Worm (Caenorhabditis elegans): ENCODE data around the gene F25B3.5.

ce11 chrV:9587619-9588018, 17.5 kb upstream of the F25B3.5 start:
- no peak for TF ChIP-seq dve-1 (tag; optimal IDR thresholded peaks at IDR 0.05)
- no peak for TF ChIP-seq rnt-1 (tag; optimal IDR thresholded peaks at IDR 0.05)
- no peak for TF ChIP-seq lim-6 (tag; optimal IDR thresholded peaks at IDR 0.05)
- TF ChIP-seq C08G9.2 (tag; optimal IDR thresholded peaks at IDR 0.05) = no peak
- no peak for TF ChIP-seq ama-1 (optimal IDR thresholded peaks at IDR 0.05)
- no peak for TF ChIP-seq hlh-8 (tag; optimal IDR thresholded peaks at IDR 0.05)
- TF ChIP-seq eyg-1 (tag; optimal IDR thresholded peaks at IDR 0.05) = no peak
- TF ChIP-seq mec-3 (tag; optimal IDR thresholded peaks at IDR 0.05; ENCODE audit: borderline replicate concordance) = no peak
- no peak for TF ChIP-seq pag-3 (tag; optimal IDR thresholded peaks at IDR 0.05; ENCODE audit: borderline replicate concordance)
- no peak for TF ChIP-seq unc-86 (tag; optimal IDR thresholded peaks at IDR 0.05)
